Fruit fly (Drosophila melanogaster): ENCODE data around the gene Sps2.
A peak's percentile ranks its signal among the peaks of the same experiment; 100 is the strongest.

Gene Sps2

dm6 chr2L:10344029-10344606, 1.7 kb downstream of the Sps2 start, which contains the start of gene Frmd5:
Gene Frmd5, plus strand, starts transcription at chr2L:10344442.
- no peak for TF ChIP-seq CG8478 (optimal IDR thresholded peaks at IDR 0.05)
- TF ChIP-seq CTCF (optimal IDR thresholded peaks at IDR 0.05) = no peak

dm6 chr2L:10351130-10351529, 8.7 kb downstream of the Sps2 start:
- TF ChIP-seq CTCF (optimal IDR thresholded peaks at IDR 0.05) (no peak), CG8478 (optimal IDR thresholded peaks at IDR 0.05) (no peak)

- TF ChIP-seq CTCF (optimal IDR thresholded peaks at IDR 0.05) (no peak), CG8478 (optimal IDR thresholded peaks at IDR 0.05) (no peak)
These were observed 11.5 kb downstream of the Sps2 start, which contains the start of gene CG34367 for dm6 chr2L:10353871-10354270. Gene CG34367, minus strand, starts transcription at chr2L:10353905.

DNA sequence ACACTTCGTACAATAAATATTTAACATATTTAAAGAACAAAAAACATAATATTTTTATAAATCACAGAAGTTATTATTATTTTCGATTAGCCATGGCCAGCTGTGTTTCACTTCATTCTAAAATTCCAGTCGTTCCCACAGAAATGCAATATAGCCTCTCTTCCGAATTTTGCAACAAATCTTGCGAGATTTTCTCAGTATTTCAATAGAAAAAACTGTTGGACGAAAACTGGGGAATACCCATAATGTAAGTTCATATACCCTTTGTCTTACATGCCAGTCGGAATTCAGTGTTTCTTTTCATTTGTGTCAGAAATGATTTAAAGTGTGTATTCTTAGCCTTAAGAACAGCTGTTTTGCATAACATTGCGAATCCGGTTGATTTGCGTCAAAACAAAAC, 14.1 kb downstream of the Sps2 start, which contains the start of the genes CtsL4 and ClpP:
TSS of gene CtsL4 (minus strand) at position 90 of the 400 bp plus-strand sequence.
TSS of gene ClpP (plus strand) at position 288 of the 400 bp plus-strand sequence.
- no peak for TF ChIP-seq CTCF (optimal IDR thresholded peaks at IDR 0.05)
- TF ChIP-seq CG8478 (optimal IDR thresholded peaks at IDR 0.05) = no peak

- TF ChIP-seq CTCF (optimal IDR thresholded peaks at IDR 0.05) (no peak), CG8478 (optimal IDR thresholded peaks at IDR 0.05) (no peak)
These were observed 20.1 kb downstream of the Sps2 start, which contains the start of the genes Cand1 and pim for dm6 chr2L:10362408-10363067. Gene Cand1, minus strand, starts transcription at chr2L:10362707. Gene pim, plus strand, starts transcription at chr2L:10362989.

dm6 chr2L:10364229-10364628, 21.8 kb downstream of the Sps2 start, which contains the start of gene lft:
Gene lft, plus strand, starts transcription at chr2L:10364471.
- TF ChIP-seq CTCF (optimal IDR thresholded peaks at IDR 0.05) = no peak
- TF ChIP-seq CG8478 (optimal IDR thresholded peaks at IDR 0.05) = no peak

DNA sequence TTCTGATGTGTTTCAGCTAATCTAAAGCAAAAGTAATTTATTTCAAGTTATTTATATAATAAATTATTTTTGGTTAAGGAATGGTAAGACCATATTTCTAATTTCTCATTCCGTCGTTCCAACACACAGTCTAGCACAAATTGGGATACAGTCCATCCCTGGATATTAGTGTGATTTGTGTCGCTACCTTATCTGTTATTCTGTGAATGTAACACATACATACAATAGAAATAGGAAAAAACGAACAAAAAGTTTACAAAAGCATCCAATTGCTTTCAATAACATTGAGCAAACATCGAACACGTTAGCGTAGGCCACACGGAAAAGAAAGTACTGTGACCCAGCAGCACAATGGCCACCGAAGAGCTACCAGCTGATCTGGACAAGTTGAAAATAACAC, 24.1 kb downstream of the Sps2 start, which contains the start of gene CG5056:
TSS of gene CG5056 (plus strand) at position 168 of the 400 bp plus-strand sequence.
- TF ChIP-seq CTCF (optimal IDR thresholded peaks at IDR 0.05) (no peak), CG8478 (optimal IDR thresholded peaks at IDR 0.05) (no peak)

- TF ChIP-seq CTCF (optimal IDR thresholded peaks at IDR 0.05) (no peak), CG8478 (optimal IDR thresholded peaks at IDR 0.05) (no peak)
These were observed 29.9 kb downstream of the Sps2 start for dm6 chr2L:10372297-10372696.

- no peak for TF ChIP-seq CG8478 (optimal IDR thresholded peaks at IDR 0.05)
- no peak for TF ChIP-seq CTCF (optimal IDR thresholded peaks at IDR 0.05)
These were observed 31.3 kb downstream of the Sps2 start, which contains the start of gene rho-5 for dm6 chr2L:10373605-10374269. Gene rho-5, minus strand, starts transcription at chr2L:10373900.

dm6 chr2L:10375464-10376236, 33.3 kb downstream of the Sps2 start, which contains the start of the genes CG33303 and dpr19:
Gene CG33303, minus strand, starts transcription at chr2L:10375757.
Gene dpr19, plus strand, starts transcription at chr2L:10376168.
- TF ChIP-seq CTCF (optimal IDR thresholded peaks at IDR 0.05) (no peak), CG8478 (optimal IDR thresholded peaks at IDR 0.05) (no peak)

DNA sequence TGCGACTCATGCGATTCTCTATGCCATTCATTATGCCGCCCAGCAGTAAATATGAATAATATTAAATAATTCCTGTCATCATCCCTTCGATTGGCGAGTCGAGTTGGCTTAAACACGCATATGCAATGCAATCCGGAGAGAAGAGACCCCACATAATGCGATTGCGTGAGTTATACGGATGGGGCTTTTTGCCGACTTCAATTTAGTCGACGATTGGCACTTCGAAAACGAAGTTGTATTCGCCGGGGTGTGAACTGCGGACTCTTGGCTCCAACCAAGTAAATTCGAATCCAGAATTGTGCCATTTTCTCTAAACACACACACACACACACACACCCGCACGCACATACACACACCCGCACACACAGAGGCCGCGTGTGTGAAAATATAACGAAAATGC, 33.9 kb downstream of the Sps2 start:
- TF ChIP-seq CG8478 (optimal IDR thresholded peaks at IDR 0.05) (no peak), CTCF (optimal IDR thresholded peaks at IDR 0.05) (no peak)

DNA sequence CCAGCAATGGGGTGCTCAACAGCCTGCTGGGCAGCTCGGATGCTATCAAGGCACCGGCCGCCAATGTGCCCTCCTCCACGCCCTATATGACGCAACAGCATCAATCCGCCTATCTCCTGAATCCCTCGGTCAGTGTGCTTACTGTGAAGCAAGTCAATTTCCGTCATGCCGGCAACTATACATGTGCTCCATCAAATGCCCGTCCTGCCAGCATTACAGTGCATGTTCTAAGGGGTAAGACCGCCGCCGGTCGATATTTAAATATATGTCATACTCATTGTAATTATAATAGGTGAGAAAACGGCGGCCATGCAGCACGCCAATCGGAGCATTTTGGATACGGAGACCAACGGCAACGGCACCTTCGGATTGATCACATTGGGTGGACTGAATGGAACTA, 36.2 kb downstream of the Sps2 start:
- TF ChIP-seq CTCF (optimal IDR thresholded peaks at IDR 0.05) (no peak), CG8478 (optimal IDR thresholded peaks at IDR 0.05) (no peak)

DNA sequence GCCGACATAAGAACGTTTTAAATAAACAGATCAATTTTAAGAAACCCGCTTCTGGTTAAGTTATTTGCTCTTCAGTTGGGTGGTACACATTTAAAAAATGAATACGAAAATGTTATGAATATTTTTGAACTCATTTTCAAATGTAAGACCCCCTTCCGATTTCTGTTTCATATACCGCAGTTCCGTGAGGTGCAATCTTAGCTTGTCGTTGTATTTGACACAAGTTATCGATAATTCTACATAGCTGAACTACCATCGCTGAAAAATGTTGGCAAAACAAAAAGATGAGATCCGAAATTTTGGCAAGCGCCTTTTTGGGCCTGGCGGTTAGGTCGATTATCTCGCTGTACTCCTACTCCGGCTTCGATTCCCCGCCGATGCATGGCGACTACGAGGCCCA, 37.5 kb downstream of the Sps2 start, which contains the start of gene gny:
TSS of gene gny (plus strand) at position 239 of the 400 bp plus-strand sequence.
- peak; percentile 12 to 32 for TF ChIP-seq CTCF (optimal IDR thresholded peaks at IDR 0.05)
- TF ChIP-seq CG8478 (optimal IDR thresholded peaks at IDR 0.05) = no peak

DNA sequence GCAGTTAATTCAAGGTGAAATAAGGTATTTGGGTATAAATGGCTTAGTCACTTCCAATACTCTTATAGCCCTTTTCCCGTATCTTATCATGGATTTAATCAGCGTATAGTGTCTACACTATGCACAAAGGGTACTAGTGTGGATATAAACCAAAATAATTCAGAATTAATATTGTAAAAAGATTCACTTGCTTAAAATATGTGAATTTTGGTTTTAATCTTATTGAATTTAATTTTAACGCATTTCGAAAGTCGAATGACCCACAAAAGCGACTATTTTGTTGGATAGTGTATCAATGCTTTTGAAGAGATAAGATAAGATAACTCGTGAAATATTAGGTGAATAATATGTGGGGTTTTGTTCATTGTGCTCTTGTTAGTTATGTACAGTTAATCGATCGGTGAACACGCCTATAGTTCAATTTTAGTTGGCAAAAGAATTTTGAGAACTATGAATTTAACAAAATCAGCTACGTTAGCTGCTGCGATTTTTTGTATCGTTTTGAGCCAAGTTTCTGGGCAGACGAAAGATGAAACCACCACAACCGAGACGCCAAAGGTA, 39.6 kb downstream of the Sps2 start, which contains the start of gene CG5096:
TSS of gene CG5096 (plus strand) at position 374 of the 561 bp plus-strand sequence.
- TF ChIP-seq CG8478 (optimal IDR thresholded peaks at IDR 0.05) = no peak
